Fruit fly (Drosophila melanogaster) whole organism, embryonic: ENCODE measurements around the gene neur.
A peak's percentile ranks its signal among the peaks of the same experiment; 100 is the strongest.

Experiments used
- Awh ChIP-seq: fragments of 200-800 bp; sonication (Bioruptor generic); IDR thresholded peaks from 2 replicates; pipeline ENCODE4, ENCODE4 v1.3.6; 2022; ENCODE audit warnings: missing biosample characterization, missing genetic modification characterization
- BEAF-32 ChIP-seq: fragments of 200-800 bp; sonication (Bioruptor generic); optimal IDR thresholded peaks from 3 replicates; lab custom pipeline; 2017; ENCODE audit warnings: missing biosample characterization, missing genetic modification characterization, mild to moderate bottlenecking, moderate library complexity, missing genetic modification reagents
- Bteb2 ChIP-seq: fragments of 200-800 bp; sonication (Bioruptor generic); optimal IDR thresholded peaks from 2 replicates; lab custom pipeline; 2016; ENCODE audit warnings: missing biosample characterization, missing genetic modification characterization
- CG10267 ChIP-seq: fragments of 200-800 bp; sonication (Bioruptor generic); optimal IDR thresholded peaks from 2 replicates; lab custom pipeline; 2018; ENCODE audit warnings: missing biosample characterization, mild to moderate bottlenecking, missing genetic modification characterization, moderate library complexity
- CG10431 ChIP-seq: fragments of 200-800 bp; sonication (Bioruptor generic); optimal IDR thresholded peaks from 3 replicates; lab custom pipeline; 2018; ENCODE audit warnings: missing biosample characterization, mild to moderate bottlenecking, missing genetic modification characterization
- CG12071 ChIP-seq: fragments of 200-800 bp; sonication (Bioruptor generic); optimal IDR thresholded peaks from 3 replicates; lab custom pipeline; 2018; ENCODE audit warnings: missing biosample characterization, mild to moderate bottlenecking, missing genetic modification characterization
- CG12299 ChIP-seq: fragments of 200-800 bp; sonication (Bioruptor generic); optimal IDR thresholded peaks from 2 replicates; lab custom pipeline; 2018; ENCODE audit warnings: missing biosample characterization, mild to moderate bottlenecking, missing genetic modification characterization
- CG1233 ChIP-seq: fragments of 200-800 bp; sonication (Bioruptor generic); optimal IDR thresholded peaks from 4 replicates; lab custom pipeline; 2018; ENCODE audit warnings: missing biosample characterization, mild to moderate bottlenecking, missing genetic modification characterization
- CG12391 ChIP-seq: fragments of 200-800 bp; sonication (Bioruptor generic); optimal IDR thresholded peaks from 3 replicates; lab custom pipeline; 2018; ENCODE audit warnings: missing biosample characterization, mild to moderate bottlenecking, missing genetic modification characterization, moderate library complexity
- CG15601 ChIP-seq: fragments of 200-800 bp; sonication (Bioruptor generic); optimal IDR thresholded peaks from 3 replicates; lab custom pipeline; 2019; ENCODE audit warnings: missing biosample characterization, mild to moderate bottlenecking, missing genetic modification characterization, moderate library complexity
- CG1603 ChIP-seq: fragments of 200-800 bp; sonication (Bioruptor generic); optimal IDR thresholded peaks from 2 replicates; lab custom pipeline; 2019; ENCODE audit warnings: missing biosample characterization, mild to moderate bottlenecking, missing genetic modification characterization, moderate library complexity
- CG2116 ChIP-seq: fragments of 200-800 bp; sonication (Bioruptor generic); optimal IDR thresholded peaks from 3 replicates; lab custom pipeline; 2018; ENCODE audit warnings: missing biosample characterization, mild to moderate bottlenecking, missing genetic modification characterization
- CG2678 ChIP-seq: fragments of 200-800 bp; sonication (Bioruptor generic); optimal IDR thresholded peaks from 3 replicates; lab custom pipeline; 2019; ENCODE audit warnings: missing biosample characterization, mild to moderate bottlenecking, missing genetic modification characterization, moderate library complexity
- CG2712 ChIP-seq: fragments of 200-800 bp; optimal IDR thresholded peaks from 3 replicates; lab custom pipeline; 2019; ENCODE audit warnings: missing biosample characterization, mild to moderate bottlenecking, missing genetic modification characterization, moderate library complexity
- CG34224 ChIP-seq: fragments of 200-800 bp; sonication (Bioruptor generic); IDR thresholded peaks from 3 replicates; pipeline ENCODE4 v1.3.6; 2022; ENCODE audit warnings: missing biosample characterization, missing genetic modification characterization; ENCODE audit not compliant: partially characterized antibody
- CG4617 ChIP-seq: fragments of 200-800 bp; sonication (Bioruptor generic); optimal IDR thresholded peaks from 3 replicates; lab custom pipeline; 2016; ENCODE audit warnings: missing biosample characterization, missing genetic modification characterization, borderline replicate concordance
- CG6813 ChIP-seq: fragments of 200-800 bp; sonication (Bioruptor generic); optimal IDR thresholded peaks from 2 replicates; lab custom pipeline; 2017; ENCODE audit warnings: missing biosample characterization, missing genetic modification characterization, mild to moderate bottlenecking, moderate library complexity, missing genetic modification reagents
- CG7271 ChIP-seq: fragments of 200-800 bp; sonication (Bioruptor generic); optimal IDR thresholded peaks from 2 replicates; lab custom pipeline; 2018; ENCODE audit warnings: missing biosample characterization, mild to moderate bottlenecking, missing genetic modification characterization, moderate library complexity
- CG8924 ChIP-seq: fragments of 200-800 bp; optimal IDR thresholded peaks from 3 replicates; lab custom pipeline; 2019; ENCODE audit warnings: missing biosample characterization, mild to moderate bottlenecking, missing genetic modification characterization, moderate library complexity
- CG9797 ChIP-seq: fragments of 200-800 bp; sonication (Bioruptor generic); optimal IDR thresholded peaks from 3 replicates; lab custom pipeline; 2018; ENCODE audit warnings: missing biosample characterization, mild to moderate bottlenecking, missing genetic modification characterization
- Camta ChIP-seq: fragments of 200-800 bp; sonication (Bioruptor generic); optimal IDR thresholded peaks from 2 replicates; lab custom pipeline; 2016; ENCODE audit warnings: missing biosample characterization, missing genetic modification characterization
- Ets65A ChIP-seq: fragments of 200-800 bp; sonication (Bioruptor generic); peaks from one replicate; lab custom pipeline; 2016; ENCODE audit warnings: missing biosample characterization, missing genetic modification characterization
- Fer3 ChIP-seq: fragments of 200-800 bp; sonication (Bioruptor generic); optimal IDR thresholded peaks from 2 replicates; lab custom pipeline; 2018; ENCODE audit warnings: missing biosample characterization, mild to moderate bottlenecking, missing genetic modification characterization, moderate library complexity
- HLH3B ChIP-seq: fragments of 200-800 bp; sonication (Bioruptor generic); IDR thresholded peaks from 2 replicates; pipeline ENCODE4 v1.3.6; 2022; ENCODE audit warnings: missing biosample characterization, missing genetic modification characterization
- HmgZ ChIP-seq: fragments of 200-800 bp; sonication (Bioruptor generic); optimal IDR thresholded peaks from 2 replicates; lab custom pipeline; 2018; ENCODE audit warnings: missing biosample characterization, mild to moderate bottlenecking, missing genetic modification characterization
- Hmx ChIP-seq: fragments of 200-800 bp; sonication (Bioruptor generic); optimal IDR thresholded peaks from 2 replicates; lab custom pipeline; 2016; ENCODE audit warnings: missing biosample characterization, missing genetic modification characterization
- Jarid2 ChIP-seq: fragments of 200-800 bp; sonication (Bioruptor generic); optimal IDR thresholded peaks from 3 replicates; lab custom pipeline; 2017; ENCODE audit warnings: mild to moderate bottlenecking, missing biosample characterization, missing genetic modification reagents, missing genetic modification characterization
- MTF-1 ChIP-seq: fragments of 200-800 bp; sonication (Bioruptor generic); optimal IDR thresholded peaks from 2 replicates; lab custom pipeline; 2018; ENCODE audit warnings: missing biosample characterization, mild to moderate bottlenecking, missing genetic modification characterization, borderline replicate concordance
- NfI ChIP-seq: fragments of 200-800 bp; sonication (Bioruptor generic); optimal IDR thresholded peaks from 3 replicates; lab custom pipeline; 2018; ENCODE audit warnings: missing biosample characterization, mild to moderate bottlenecking, missing genetic modification characterization, moderate library complexity
- Ssrp ChIP-seq: fragments of 200-800 bp; sonication (Bioruptor generic); optimal IDR thresholded peaks from 2 replicates; lab custom pipeline; 2018; ENCODE audit warnings: missing biosample characterization, mild to moderate bottlenecking, missing genetic modification characterization, moderate library complexity
- ara ChIP-seq: fragments of 200-800 bp; sonication (Bioruptor generic); IDR thresholded peaks from 2 replicates; pipeline ENCODE4 v1.3.6; 2022; ENCODE audit warnings: missing biosample characterization, missing genetic modification characterization
- cas ChIP-seq: fragments of 200-800 bp; sonication (Bioruptor generic); IDR thresholded peaks from 2 replicates; pipeline ENCODE4 v1.3.6; 2022; ENCODE audit warnings: missing biosample characterization, missing genetic modification characterization
- corto ChIP-seq: fragments of 200-800 bp; sonication (Bioruptor generic); optimal IDR thresholded peaks from 2 replicates; lab custom pipeline; 2016; ENCODE audit warnings: missing biosample characterization, mild to moderate bottlenecking, missing genetic modification characterization, moderate library complexity
- dmrt99B ChIP-seq: fragments of 200-800 bp; sonication (Bioruptor generic); optimal IDR thresholded peaks from 2 replicates; lab custom pipeline; 2018; ENCODE audit warnings: missing biosample characterization, mild to moderate bottlenecking, missing genetic modification characterization, moderate library complexity
- dysf ChIP-seq: fragments of 200-800 bp; sonication (Bioruptor generic); IDR thresholded peaks from 3 replicates; pipeline ENCODE4 v1.3.6; 2022; ENCODE audit warnings: missing biosample characterization, missing genetic modification characterization
- ewg ChIP-seq: fragments of 200-800 bp; sonication (Bioruptor generic); optimal IDR thresholded peaks from 3 replicates; lab custom pipeline; 2017; ENCODE audit warnings: mild to moderate bottlenecking, missing biosample characterization, missing genetic modification reagents, missing genetic modification characterization
- exex ChIP-seq: fragments of 200-800 bp; sonication (Bioruptor generic); optimal IDR thresholded peaks from 4 replicates; lab custom pipeline; 2018; ENCODE audit warnings: missing biosample characterization, mild to moderate bottlenecking, missing genetic modification characterization, moderate library complexity
- ftz-f1 ChIP-seq: fragments of 200-800 bp; sonication (Bioruptor generic); optimal IDR thresholded peaks from 2 replicates; lab custom pipeline; 2016; ENCODE audit warnings: missing biosample characterization, missing genetic modification characterization
- insv ChIP-seq, 2 experiments: fragments of 200-800 bp; sonication (Bioruptor generic); optimal IDR thresholded peaks; 3 replicates each; lab custom pipeline; 2016 to 2018; ENCODE audit warnings: missing biosample characterization in 2 of 2, missing genetic modification characterization in 2 of 2
- lab ChIP-seq: fragments of 200-800 bp; sonication (Bioruptor generic); optimal IDR thresholded peaks from 3 replicates; lab custom pipeline; 2017; ENCODE audit warnings: missing biosample characterization, missing genetic modification characterization, mild to moderate bottlenecking, moderate library complexity, missing genetic modification reagents
- onecut ChIP-seq: fragments of 200-800 bp; sonication (Bioruptor generic); IDR thresholded peaks from 2 replicates; pipeline ENCODE4 v1.3.6; 2022; ENCODE audit warnings: missing biosample characterization, missing genetic modification characterization
- pan ChIP-seq, 4 experiments: fragments of >200 bp in 3 of 4; fragments of 200-800 bp in 1 of 4; sonication (Bioruptor generic) in 1 of 4; optimal IDR thresholded peaks in 3 of 4; IDR thresholded peaks in 1 of 4; 2 replicates each; pipeline versions ENCODE4 v1.3.6 to Lab custom; 2017 to 2022; ENCODE audit warnings: missing biosample characterization in 2 of 4, missing genetic modification characterization in 2 of 4, mixed read lengths in 1 of 4
- pfk ChIP-seq: fragments of 200-800 bp; sonication (Bioruptor generic); optimal IDR thresholded peaks from 2 replicates; lab custom pipeline; 2018; ENCODE audit warnings: missing biosample characterization, mild to moderate bottlenecking, missing genetic modification characterization, moderate library complexity
- pzg ChIP-seq: fragments of 200-800 bp; sonication (Bioruptor generic); optimal IDR thresholded peaks from 3 replicates; lab custom pipeline; 2018; ENCODE audit warnings: missing biosample characterization, mild to moderate bottlenecking, missing genetic modification characterization, moderate library complexity
- scrt ChIP-seq: fragments of 200-800 bp; sonication (Bioruptor generic); optimal IDR thresholded peaks from 2 replicates; lab custom pipeline; 2018; ENCODE audit warnings: missing biosample characterization, mild to moderate bottlenecking, missing genetic modification characterization, moderate library complexity
- stwl ChIP-seq: fragments of 200-800 bp; sonication (Bioruptor generic); optimal IDR thresholded peaks from 3 replicates; lab custom pipeline; 2018; ENCODE audit warnings: missing biosample characterization, mild to moderate bottlenecking, missing genetic modification characterization, moderate library complexity
- trem ChIP-seq: fragments of 200-800 bp; optimal IDR thresholded peaks from 3 replicates; lab custom pipeline; 2019; ENCODE audit warnings: missing biosample characterization, mild to moderate bottlenecking, missing genetic modification characterization, moderate library complexity

Gene neur

DNA sequence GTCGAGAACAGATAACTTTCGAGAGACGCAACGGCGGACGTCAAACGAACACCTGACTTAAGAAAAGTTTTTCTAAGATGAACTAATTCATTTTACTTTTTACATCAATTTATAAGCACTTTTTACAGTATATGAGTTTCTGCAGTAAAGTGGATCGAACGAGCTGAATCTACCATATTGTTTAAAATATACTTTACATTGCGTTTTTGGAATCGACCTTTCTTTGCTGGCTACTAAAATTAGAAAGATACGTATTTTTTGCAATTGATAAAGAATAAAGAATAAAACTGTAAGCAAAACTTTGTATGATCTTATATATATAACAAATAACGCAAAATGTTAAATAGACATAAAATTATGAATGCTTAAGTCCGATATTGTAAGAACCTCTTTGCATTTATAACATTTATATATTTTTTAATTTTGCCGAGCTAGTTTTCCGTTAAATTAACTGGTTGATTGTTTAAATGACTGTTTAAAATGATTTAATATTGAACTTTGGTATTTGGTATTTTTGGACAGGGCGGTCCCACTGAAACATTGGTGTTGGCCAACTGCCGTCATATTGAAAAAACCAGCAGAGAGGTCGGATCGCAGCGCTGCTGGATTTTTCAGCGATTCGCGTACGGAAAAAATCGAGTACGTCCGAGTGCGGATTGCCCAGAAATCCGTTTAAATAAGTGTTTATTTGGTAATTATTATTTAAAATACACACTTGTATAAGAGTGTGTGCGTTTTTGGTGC lies 12.8 kb upstream of the neur start, which contains the start of gene Kdm2:
TSS of gene Kdm2 (plus strand) at position 559 of the 744 bp plus-strand sequence.
- TF ChIP-seq pfk (GFP tag; lab: Kevin White, UChicago) = peak; percentile 49
- peak; percentile 18 for TF ChIP-seq Camta
- peak; percentile 31 for TF ChIP-seq NfI (GFP tag; lab: Kevin White, UChicago)
- TF ChIP-seq trem = peak; percentile 65
- TF ChIP-seq CG10431 (GFP tag; lab: Kevin White, UChicago) = peak; percentile 51
- peak; percentile 50 for TF ChIP-seq CG1603 (tag; lab: Kevin White, UChicago)
- peak; percentile 45 for TF ChIP-seq lab (GFP tag; lab: Kevin White, UChicago)
- TF ChIP-seq pan (optimal IDR thresholded peaks at IDR 0.05; lab: Kevin White, UChicago) = no peak
- TF ChIP-seq pan (GFP tag; optimal IDR thresholded peaks at IDR 0.05 in 1 of 2, IDR thresholded peaks at IDR 0.05 in 1 of 2) = no peak
- TF ChIP-seq HmgZ (tag; lab: Kevin White, UChicago) = peak; percentile 36
- peak; percentile 56 for TF ChIP-seq scrt (GFP tag; lab: Kevin White, UChicago)
- TF ChIP-seq ftz-f1 = no peak
- TF ChIP-seq exex (tag; lab: Kevin White, UChicago) = peak; percentile 37
- peak in 1 of 2 experiments; percentile 36 for TF ChIP-seq insv (GFP tag; optimal IDR thresholded peaks at IDR 0.05; lab: Kevin White, UChicago)
- TF ChIP-seq CG12391 = peak; percentile 46
- no peak for TF ChIP-seq Bteb2 (GFP tag; lab: Kevin White, UChicago)
- TF ChIP-seq ewg = no peak
- TF ChIP-seq CG34224 = no peak
- peak; percentile 13 for TF ChIP-seq BEAF-32 (GFP tag; lab: Kevin White, UChicago)
- peak; percentile 40 for TF ChIP-seq CG2678 (tag; lab: Kevin White, UChicago)
- no peak for TF ChIP-seq Hmx (GFP tag; lab: Kevin White, UChicago)
- peak; percentile 30 for TF ChIP-seq CG15601
- TF ChIP-seq CG10267 = peak; percentile 67
- no peak for TF ChIP-seq Ssrp (tag; lab: Kevin White, UChicago)
- TF ChIP-seq onecut (GFP tag; lab: Robert Waterston, UW) = peak; percentile 35
- TF ChIP-seq CG12071 = peak; percentile 11
- TF ChIP-seq CG1233 (GFP tag; lab: Kevin White, UChicago) = peak; percentile 30
- TF ChIP-seq Ets65A (GFP tag; lab: Kevin White, UChicago) = peak; percentile 59
- peak; percentile 93 for TF ChIP-seq Jarid2 (GFP tag; lab: Kevin White, UChicago)
- TF ChIP-seq dysf (GFP tag; lab: Robert Waterston, UW) = no peak
- TF ChIP-seq cas = no peak
- TF ChIP-seq CG9797 (GFP tag; lab: Kevin White, UChicago) = peak; percentile 70
- TF ChIP-seq stwl (tag; lab: Kevin White, UChicago) = peak; percentile 42
- TF ChIP-seq CG2712 (tag; lab: Kevin White, UChicago) = peak; percentile 40
- TF ChIP-seq CG8924 (tag; lab: Kevin White, UChicago) = peak; percentile 66
- no peak for TF ChIP-seq Awh
- TF ChIP-seq MTF-1 (GFP tag; lab: Kevin White, UChicago) = peak; percentile 63
- peak; percentile 67 for TF ChIP-seq pzg (GFP tag; lab: Kevin White, UChicago)
- no peak for TF ChIP-seq HLH3B
- TF ChIP-seq corto (GFP tag; lab: Kevin White, UChicago) = peak; percentile 41
- TF ChIP-seq ara (GFP tag; lab: Robert Waterston, UW) = no peak
- TF ChIP-seq Fer3 (tag; lab: Kevin White, UChicago) = peak; percentile 42
- peak; percentile 48 for TF ChIP-seq CG4617
- TF ChIP-seq CG12299 (tag; lab: Kevin White, UChicago) = peak; percentile 0
- peak; percentile 81 for TF ChIP-seq CG7271
- TF ChIP-seq CG2116 (GFP tag; lab: Kevin White, UChicago) = peak; percentile 23
- peak; percentile 19 for TF ChIP-seq CG6813 (GFP tag; lab: Kevin White, UChicago)
- TF ChIP-seq dmrt99B (tag; lab: Kevin White, UChicago) = peak; percentile 1
